Fruit fly (Drosophila melanogaster) whole organism, adult: ENCODE results near the gene sosie.

Source experiments
- CG11617 ChIP-seq: fragments of 200-800 bp; sonication (Bioruptor generic); optimal IDR thresholded peaks from 2 replicates; lab custom pipeline; 2017; ENCODE audit warnings: mild to moderate bottlenecking, missing biosample characterization, missing genetic modification reagents, missing genetic modification characterization
- CG12768 ChIP-seq: fragments of 200-800 bp; sonication (Bioruptor generic); optimal IDR thresholded peaks from 2 replicates; lab custom pipeline; 2017; ENCODE audit warnings: missing biosample characterization, missing genetic modification characterization, mild to moderate bottlenecking, moderate library complexity, missing genetic modification reagents
- CG14711 ChIP-seq: fragments of 200-800 bp; sonication (Bioruptor generic); optimal IDR thresholded peaks from 2 replicates; lab custom pipeline; 2018; ENCODE audit warnings: missing biosample characterization, mild to moderate bottlenecking, missing genetic modification characterization, moderate library complexity
- CG1620 ChIP-seq: fragments of 200-800 bp; sonication (Bioruptor generic); optimal IDR thresholded peaks from 2 replicates; lab custom pipeline; 2016; ENCODE audit warnings: missing biosample characterization, missing genetic modification characterization
- CG33017 ChIP-seq: fragments of 200-800 bp; sonication (Bioruptor generic); optimal IDR thresholded peaks from 2 replicates; lab custom pipeline; 2018; ENCODE audit warnings: missing biosample characterization, mild to moderate bottlenecking, missing genetic modification characterization, moderate library complexity
- CG5204 ChIP-seq: fragments of 200-800 bp; sonication (Bioruptor generic); optimal IDR thresholded peaks from 2 replicates; lab custom pipeline; 2016; ENCODE audit warnings: missing biosample characterization, missing genetic modification characterization
- CG7045 ChIP-seq: fragments of 200-800 bp; sonication (Bioruptor generic); optimal IDR thresholded peaks from 2 replicates; lab custom pipeline; 2017; ENCODE audit warnings: missing biosample characterization, mild to moderate bottlenecking, missing genetic modification characterization
- CG7101 ChIP-seq: fragments of 200-800 bp; sonication (Bioruptor generic); optimal IDR thresholded peaks from 2 replicates; lab custom pipeline; 2018; ENCODE audit warnings: missing biosample characterization, mild to moderate bottlenecking, missing genetic modification characterization, moderate library complexity
- Clk ChIP-seq: fragments of 200-800 bp; sonication (Bioruptor generic); optimal IDR thresholded peaks from 2 replicates; lab custom pipeline; 2017; ENCODE audit warnings: missing biosample characterization, missing genetic modification characterization
- Crg-1 ChIP-seq: fragments of 200-800 bp; sonication (Bioruptor generic); optimal IDR thresholded peaks from 2 replicates; lab custom pipeline; 2016; ENCODE audit warnings: missing biosample characterization, missing genetic modification characterization
- Hr96 ChIP-seq: fragments of 200-800 bp; sonication (Bioruptor generic); optimal IDR thresholded peaks from 2 replicates; lab custom pipeline; 2016; ENCODE audit warnings: missing biosample characterization, missing genetic modification characterization
- Mnt ChIP-seq: fragments of 200-800 bp; sonication (Bioruptor generic); optimal IDR thresholded peaks from 2 replicates; lab custom pipeline; 2016; ENCODE audit warnings: missing biosample characterization, mild to moderate bottlenecking, missing genetic modification characterization
- bab1 ChIP-seq: fragments of 200-800 bp; sonication (Bioruptor generic); optimal IDR thresholded peaks from 3 replicates; lab custom pipeline; 2019; ENCODE audit warnings: missing biosample characterization, mild to moderate bottlenecking, missing genetic modification characterization, moderate library complexity
- cic ChIP-seq: fragments of 200-800 bp; sonication (Bioruptor generic); optimal IDR thresholded peaks from 2 replicates; lab custom pipeline; 2017; ENCODE audit warnings: missing biosample characterization, mild to moderate bottlenecking, missing genetic modification characterization, moderate library complexity
- cnc ChIP-seq, 2 experiments: fragments of >200 bp; optimal IDR thresholded peaks; 2 replicates each; lab custom pipeline; 2017
- kay ChIP-seq: fragments of 200-800 bp; sonication (Bioruptor generic); peaks from one replicate; lab custom pipeline; 2016; ENCODE audit warnings: missing biosample characterization, missing genetic modification characterization, borderline replicate concordance
- ovo ChIP-seq: fragments of 200-800 bp; sonication (Bioruptor generic); optimal IDR thresholded peaks from 2 replicates; lab custom pipeline; 2016; ENCODE audit warnings: missing biosample characterization, missing genetic modification characterization
- pad ChIP-seq: fragments of 200-800 bp; sonication (Bioruptor generic); optimal IDR thresholded peaks from 3 replicates; lab custom pipeline; 2017; ENCODE audit warnings: missing biosample characterization, missing genetic modification characterization, mild to moderate bottlenecking, moderate library complexity, missing genetic modification reagents
- tj ChIP-seq: fragments of 200-800 bp; sonication (Bioruptor generic); optimal IDR thresholded peaks from 3 replicates; lab custom pipeline; 2017; ENCODE audit warnings: missing biosample characterization, mild to moderate bottlenecking, missing genetic modification characterization, moderate library complexity
- toe ChIP-seq: fragments of 200-800 bp; sonication (Bioruptor generic); optimal IDR thresholded peaks from 2 replicates; lab custom pipeline; 2016; ENCODE audit warnings: missing biosample characterization, missing genetic modification characterization

The sosie gene

dm6 chr3R:24857459-24857858 is 23.7 kb downstream of the sosie start, which contains the start of gene CAH4:
CAH4 (minus strand) TSS chr3R:24857559.
- TF ChIP-seq cic (GFP tag; lab: Kevin White, UChicago) (no peak), bab1 (no peak), Crg-1 (GFP tag; lab: Kevin White, UChicago) (no peak), CG1620 (no peak), CG11617 (GFP tag; lab: Kevin White, UChicago) (no peak), CG12768 (no peak), CG14711 (tag; lab: Kevin White, UChicago) (no peak), pad (GFP tag; lab: Kevin White, UChicago) (no peak), Mnt (GFP tag; lab: Kevin White, UChicago) (no peak), CG5204 (GFP tag; lab: Kevin White, UChicago) (no peak)

dm6 chr3R:24859701-24860100 is 25.9 kb downstream of the sosie start, which contains the start of gene ppk22:
ppk22 (minus strand) TSS chr3R:24859801.
- TF ChIP-seq Clk (GFP tag; lab: Kevin White, UChicago) (no peak), CG1620 (no peak), CG11617 (GFP tag; lab: Kevin White, UChicago) (no peak), kay (GFP tag; lab: Kevin White, UChicago) (no peak), toe (GFP tag; lab: Kevin White, UChicago) (no peak), ovo (GFP tag; lab: Kevin White, UChicago) (no peak), CG33017 (tag; lab: Kevin White, UChicago) (no peak), pad (GFP tag; lab: Kevin White, UChicago) (no peak), Crg-1 (GFP tag; lab: Kevin White, UChicago) (no peak), tj (no peak), CG12768 (no peak), bab1 (no peak), Hr96 (GFP tag; lab: Kevin White, UChicago) (no peak), CG7045 (no peak)

dm6 chr3R:24860316-24860826 is 26.6 kb downstream of the sosie start, which contains the start of gene CG13639:
CG13639 (minus strand) TSS chr3R:24860366.
- TF ChIP-seq cnc (optimal IDR thresholded peaks at IDR 0.05; lab: Kevin White, UChicago) (peak in 1 of 2 experiments; percentile 42), CG5204 (GFP tag; lab: Kevin White, UChicago) (no peak), CG11617 (GFP tag; lab: Kevin White, UChicago) (no peak), Crg-1 (GFP tag; lab: Kevin White, UChicago) (no peak), CG14711 (tag; lab: Kevin White, UChicago) (no peak), Hr96 (GFP tag; lab: Kevin White, UChicago) (no peak), Mnt (GFP tag; lab: Kevin White, UChicago) (no peak), CG12768 (no peak), CG7101 (tag; lab: Kevin White, UChicago) (no peak), CG33017 (tag; lab: Kevin White, UChicago) (no peak), Clk (GFP tag; lab: Kevin White, UChicago) (no peak), CG1620 (no peak), ovo (GFP tag; lab: Kevin White, UChicago) (peak; percentile 48), bab1 (no peak), pad (GFP tag; lab: Kevin White, UChicago) (no peak), cic (GFP tag; lab: Kevin White, UChicago) (no peak)

DNA sequence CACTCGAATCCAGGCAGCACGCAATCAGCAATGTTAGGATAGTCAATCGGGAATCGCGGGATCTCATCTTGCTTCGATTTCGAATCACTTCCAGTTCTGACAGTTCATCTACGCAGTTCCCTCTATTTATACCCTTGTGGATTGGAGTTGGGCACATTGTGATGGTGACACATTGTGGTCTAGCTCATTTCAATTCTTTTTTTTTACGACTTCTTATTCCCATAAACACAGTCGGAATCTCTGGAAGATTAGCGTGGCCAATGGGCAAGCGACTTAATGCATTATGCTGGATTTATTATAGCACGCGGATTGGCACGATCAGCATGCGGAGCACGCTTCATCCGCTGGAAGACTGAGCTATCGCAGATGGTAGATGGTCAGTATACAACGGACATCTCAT is 28.3 kb downstream of the sosie start, which contains the start of gene CG13640:
Gene CG13640 (minus strand): TSS at position 101 of the 400 bp plus-strand sequence.
- TF ChIP-seq pad (GFP tag; lab: Kevin White, UChicago): no peak
- no peak for TF ChIP-seq CG12768
- no peak for TF ChIP-seq Hr96 (GFP tag; lab: Kevin White, UChicago)
- no peak for TF ChIP-seq CG5204 (GFP tag; lab: Kevin White, UChicago)
- no peak for TF ChIP-seq CG33017 (tag; lab: Kevin White, UChicago)
- TF ChIP-seq Mnt (GFP tag; lab: Kevin White, UChicago): no peak
- TF ChIP-seq toe (GFP tag; lab: Kevin White, UChicago): no peak
- TF ChIP-seq ovo (GFP tag; lab: Kevin White, UChicago): no peak

DNA sequence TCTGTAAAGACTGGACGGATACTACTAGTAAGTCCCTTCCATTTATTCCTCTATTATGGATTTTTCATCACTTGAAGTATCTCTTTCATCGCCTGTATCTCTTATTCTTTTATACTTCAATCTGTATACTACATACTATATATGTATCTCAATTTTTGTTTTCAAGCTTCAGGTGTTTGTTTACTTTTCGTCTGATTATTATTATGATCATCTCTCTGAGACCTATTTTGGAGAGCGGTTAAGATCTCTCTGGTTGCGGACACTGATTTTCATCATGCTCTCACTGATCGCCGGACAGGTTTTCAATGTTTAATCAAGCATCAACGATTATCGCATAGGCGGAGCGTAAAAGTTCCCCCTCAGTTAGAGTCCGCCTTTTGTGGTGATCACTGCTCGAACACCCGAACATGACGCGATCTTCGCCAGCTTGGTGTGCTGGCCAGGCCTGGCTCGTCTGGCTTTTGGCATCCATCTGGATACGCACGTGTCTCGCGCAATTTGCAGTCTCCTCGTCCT is 28.9 kb downstream of the sosie start, which contains the start of gene CG7016:
Gene CG7016 (plus strand): TSS at position 358 of the 516 bp plus-strand sequence.
- TF ChIP-seq ovo (GFP tag; lab: Kevin White, UChicago) (no peak), CG7045 (no peak), tj (no peak), Mnt (GFP tag; lab: Kevin White, UChicago) (no peak), CG33017 (tag; lab: Kevin White, UChicago) (no peak), CG5204 (GFP tag; lab: Kevin White, UChicago) (no peak), Crg-1 (GFP tag; lab: Kevin White, UChicago) (no peak), Clk (GFP tag; lab: Kevin White, UChicago) (no peak), kay (GFP tag; lab: Kevin White, UChicago) (no peak), CG1620 (no peak), CG14711 (tag; lab: Kevin White, UChicago) (no peak), Hr96 (GFP tag; lab: Kevin White, UChicago) (no peak), CG11617 (GFP tag; lab: Kevin White, UChicago) (no peak), cic (GFP tag; lab: Kevin White, UChicago) (no peak)

DNA sequence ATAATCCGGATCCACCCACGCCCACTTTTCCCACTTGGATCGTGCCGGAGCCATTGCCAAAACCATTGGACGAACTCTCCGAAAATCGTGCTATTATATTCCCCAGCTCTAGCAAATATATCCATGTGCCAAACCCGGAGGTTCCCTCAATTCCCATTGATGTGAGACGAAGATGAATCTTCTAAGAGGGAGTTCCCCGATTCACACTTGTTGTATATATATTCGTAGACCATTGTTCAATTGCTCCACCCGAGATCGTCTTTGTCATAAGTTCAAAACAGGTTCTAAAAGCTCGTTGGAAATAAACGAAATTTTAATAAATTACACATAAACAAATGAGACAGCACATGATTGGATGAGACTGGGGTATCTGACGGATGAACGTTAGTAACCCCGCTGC is 30.1 kb downstream of the sosie start:
- TF ChIP-seq CG7045 (no peak), Hr96 (GFP tag; lab: Kevin White, UChicago) (no peak), kay (GFP tag; lab: Kevin White, UChicago) (no peak), bab1 (no peak), tj (no peak), CG1620 (no peak)
